4 fruit fly cellular contexts compared by ENCODE assay signal in genomic region chrX:8755352-8755751, dm6.
A peak's percentile ranks its signal among the peaks of the same experiment; 100 is the strongest.
TF ChIP-seq lines count a peak whose summit lies in the region.

No protein-coding gene starts in this region.

- no peak for TF ChIP-seq CTCF in whole organism, embryonic (GFP tag; optimal IDR thresholded peaks at IDR 0.05; lab: Kevin White, UChicago)

TF ChIP-seq in whole organism, embryonic, 481 proteins besides CTCF, POLR2A, EP300 and RAD21 (continues in another document):
- no peak for TF ChIP-seq CG7556 (GFP tag; optimal IDR thresholded peaks at IDR 0.05; lab: Kevin White, UChicago)
- no peak for TF ChIP-seq Hmr (GFP tag; optimal IDR thresholded peaks at IDR 0.05; lab: Kevin White, UChicago)
- TF ChIP-seq nau (GFP tag; optimal IDR thresholded peaks at IDR 0.05; lab: Kevin White, UChicago) = no peak
- TF ChIP-seq vfl (GFP tag; optimal IDR thresholded peaks at IDR 0.05; lab: Kevin White, UChicago) = no peak
- no peak for TF ChIP-seq Max (GFP tag; optimal IDR thresholded peaks at IDR 0.05; lab: Kevin White, UChicago)
- TF ChIP-seq Sox100B (GFP tag; optimal IDR thresholded peaks at IDR 0.05; lab: Kevin White, UChicago) = no peak
- no peak for TF ChIP-seq chm (GFP tag; IDR thresholded peaks at IDR 0.05; lab: Robert Waterston, UW)
- TF ChIP-seq CG13123 (GFP tag; optimal IDR thresholded peaks at IDR 0.05; lab: Kevin White, UChicago) = no peak
- no peak for TF ChIP-seq vnd (GFP tag; IDR thresholded peaks at IDR 0.05; lab: Robert Waterston, UW; ENCODE audit: partially characterized antibody)
- TF ChIP-seq CG14441 (GFP tag; IDR thresholded peaks at IDR 0.05; lab: Robert Waterston, UW) = 0 out of 2 replicates have a peak, but pooled peaks have one; percentile 21
- no peak for TF ChIP-seq CG30020 (tag; optimal IDR thresholded peaks at IDR 0.05; lab: Kevin White, UChicago)
- no peak for TF ChIP-seq Elba2 (GFP tag; optimal IDR thresholded peaks at IDR 0.05; lab: Kevin White, UChicago)
- TF ChIP-seq sr (GFP tag; IDR thresholded peaks at IDR 0.05; lab: Robert Waterston, UW) = no peak
- no peak for TF ChIP-seq ems (GFP tag; optimal IDR thresholded peaks at IDR 0.05; lab: Kevin White, UChicago)
- TF ChIP-seq kah (GFP tag; optimal IDR thresholded peaks at IDR 0.05; lab: Kevin White, UChicago) = no peak
- TF ChIP-seq Optix (GFP tag; IDR thresholded peaks at IDR 0.05; lab: Robert Waterston, UW) = no peak
- 0 out of 2 replicates have a peak, but pooled peaks have one; percentile 6 for TF ChIP-seq H2.0 (GFP tag; IDR thresholded peaks at IDR 0.05; lab: Robert Waterston, UW)
- TF ChIP-seq CG4282 (GFP tag; optimal IDR thresholded peaks at IDR 0.05; lab: Kevin White, UChicago) = no peak
- no peak for TF ChIP-seq ewg (GFP tag; optimal IDR thresholded peaks at IDR 0.05; lab: Kevin White, UChicago)
- no peak for TF ChIP-seq gfzf (GFP tag; optimal IDR thresholded peaks at IDR 0.05; lab: Kevin White, UChicago)
- TF ChIP-seq CG17612 (GFP tag; IDR thresholded peaks at IDR 0.05; lab: Robert Waterston, UW) = no peak
- no peak for TF ChIP-seq tap (tag; optimal IDR thresholded peaks at IDR 0.05; lab: Kevin White, UChicago)
- no peak for TF ChIP-seq br (optimal IDR thresholded peaks at IDR 0.05; lab: Kevin White, UChicago)
- no peak for TF ChIP-seq ro (GFP tag; IDR thresholded peaks at IDR 0.05; lab: Robert Waterston, UW)

TF ChIP-seq in whole organism, prepupa, 60 proteins besides CTCF, POLR2A, EP300 and RAD21 (continues in another document):
- peak; percentile 70 for TF ChIP-seq Ets96B (tag; optimal IDR thresholded peaks at IDR 0.05; lab: Kevin White, UChicago)
- no peak for TF ChIP-seq Blimp-1 (GFP tag; optimal IDR thresholded peaks at IDR 0.05; lab: Kevin White, UChicago)
- TF ChIP-seq CG8632 (GFP tag; optimal IDR thresholded peaks at IDR 0.05; lab: Kevin White, UChicago) = peak; percentile 26
- TF ChIP-seq Sox14 (GFP tag; optimal IDR thresholded peaks at IDR 0.05; lab: Kevin White, UChicago) = peak; percentile 61
- peak in 1 of 2 experiments; percentile 19 for TF ChIP-seq salr (GFP tag; optimal IDR thresholded peaks at IDR 0.05; lab: Kevin White, UChicago)
- TF ChIP-seq CG8119 (GFP tag; IDR thresholded peaks at IDR 0.05; lab: Robert Waterston, UW) = peak; percentile 53; the same call in 2 of the 3 replicates
- peak; percentile 60 for TF ChIP-seq Eip75B (GFP tag; optimal IDR thresholded peaks at IDR 0.05; lab: Kevin White, UChicago)
- 0 out of 2 replicates have a peak, but pooled peaks have one; percentile 26 for TF ChIP-seq Gug (GFP tag; IDR thresholded peaks at IDR 0.05; lab: Robert Waterston, UW)
- TF ChIP-seq CG11762 (GFP tag; optimal IDR thresholded peaks at IDR 0.05; lab: Kevin White, UChicago; ENCODE audit: insufficient read depth) = peak; percentile 49
- TF ChIP-seq fkh (GFP tag; optimal IDR thresholded peaks at IDR 0.05; lab: Kevin White, UChicago) = no peak
- TF ChIP-seq CG11902 (GFP tag; optimal IDR thresholded peaks at IDR 0.05; lab: Kevin White, UChicago) = peak; percentile 47
- TF ChIP-seq CG31627 (GFP tag; optimal IDR thresholded peaks at IDR 0.05; lab: Kevin White, UChicago) = peak; percentile 47
- peak; percentile 59 for TF ChIP-seq pdm3 (GFP tag; optimal IDR thresholded peaks at IDR 0.05; lab: Kevin White, UChicago)
- peak; percentile 32 for TF ChIP-seq Sox15 (GFP tag; optimal IDR thresholded peaks at IDR 0.05; lab: Kevin White, UChicago)
- peak; percentile 50 for TF ChIP-seq CG34406 (GFP tag; optimal IDR thresholded peaks at IDR 0.05; lab: Kevin White, UChicago)
- peak; percentile 56 for TF ChIP-seq Hr39 (GFP tag; optimal IDR thresholded peaks at IDR 0.05; lab: Kevin White, UChicago)
- TF ChIP-seq esn (GFP tag; optimal IDR thresholded peaks at IDR 0.05; lab: Kevin White, UChicago) = peak; percentile 46
- peak; percentile 54 for TF ChIP-seq lz (GFP tag; optimal IDR thresholded peaks at IDR 0.05; lab: Kevin White, UChicago)
- TF ChIP-seq CG16779 (tag; optimal IDR thresholded peaks at IDR 0.05; lab: Kevin White, UChicago) = peak; percentile 8
- TF ChIP-seq achi (GFP tag; optimal IDR thresholded peaks at IDR 0.05; lab: Kevin White, UChicago) = peak; percentile 61
- peak; percentile 72 for TF ChIP-seq dsx (GFP tag; optimal IDR thresholded peaks at IDR 0.05; lab: Kevin White, UChicago; ENCODE audit: poor library complexity, severe bottlenecking)
- peak; percentile 57 for TF ChIP-seq CG9139 (GFP tag; optimal IDR thresholded peaks at IDR 0.05; lab: Kevin White, UChicago)

TF ChIP-seq in whole organism, pupa, 21 proteins besides CTCF, POLR2A, EP300 and RAD21:
- TF ChIP-seq CG34367 (tag; optimal IDR thresholded peaks at IDR 0.05; lab: Kevin White, UChicago) = peak; percentile 71
- TF ChIP-seq CG10348 (GFP tag; IDR thresholded peaks at IDR 0.05; lab: Robert Waterston, UW) = no peak
- peak; percentile 38; the same call in 1 of the 2 replicates for TF ChIP-seq CG12605 (GFP tag; IDR thresholded peaks at IDR 0.05; lab: Robert Waterston, UW)
- peak; percentile 35 for TF ChIP-seq CG13204 (GFP tag; optimal IDR thresholded peaks at IDR 0.05; lab: Kevin White, UChicago)
- TF ChIP-seq Pif1B (GFP tag; optimal IDR thresholded peaks at IDR 0.05; lab: Kevin White, UChicago) = peak; percentile 57
- no peak for TF ChIP-seq EcR (GFP tag; optimal IDR thresholded peaks at IDR 0.05; lab: Kevin White, UChicago)
- no peak for TF ChIP-seq D1 (tag; optimal IDR thresholded peaks at IDR 0.05; lab: Kevin White, UChicago)
- peak; percentile 70 for TF ChIP-seq CG9948 (tag; optimal IDR thresholded peaks at IDR 0.05; lab: Kevin White, UChicago)
- peak; percentile 52 for TF ChIP-seq CG8301 (tag; optimal IDR thresholded peaks at IDR 0.05; lab: Kevin White, UChicago)
- peak; percentile 82 for TF ChIP-seq fd96Ca (GFP tag; IDR thresholded peaks at IDR 0.05; lab: Robert Waterston, UW)
- peak; percentile 62 for TF ChIP-seq gl (tag; optimal IDR thresholded peaks at IDR 0.05; lab: Kevin White, UChicago)
- TF ChIP-seq Snoo (tag; optimal IDR thresholded peaks at IDR 0.05; lab: Kevin White, UChicago) = peak; percentile 22
- peak; percentile 31; the same call in 1 of the 2 replicates for TF ChIP-seq CG32121 (GFP tag; IDR thresholded peaks at IDR 0.05; lab: Robert Waterston, UW)
- peak; percentile 30; the same call in 1 of the 2 replicates for TF ChIP-seq rn (GFP tag; IDR thresholded peaks at IDR 0.05; lab: Robert Waterston, UW)
- peak; percentile 74; the same call in 1 of the 3 replicates for TF ChIP-seq CG4496 (GFP tag; IDR thresholded peaks at IDR 0.05; lab: Robert Waterston, UW)
- TF ChIP-seq CG15710 (tag; optimal IDR thresholded peaks at IDR 0.05; lab: Kevin White, UChicago) = peak; percentile 75
- TF ChIP-seq Ets98B (GFP tag; IDR thresholded peaks at IDR 0.05; lab: Robert Waterston, UW) = peak; percentile 67
- peak; percentile 64 for TF ChIP-seq CG14655 (GFP tag; optimal IDR thresholded peaks at IDR 0.05; lab: Kevin White, UChicago)
- peak; percentile 73 for TF ChIP-seq CG8159 (tag; optimal IDR thresholded peaks at IDR 0.05; lab: Kevin White, UChicago)
- peak; percentile 70 for TF ChIP-seq CG17806 (tag; optimal IDR thresholded peaks at IDR 0.05; lab: Kevin White, UChicago)
- peak; percentile 57 for TF ChIP-seq Pif1A (GFP tag; optimal IDR thresholded peaks at IDR 0.05; lab: Kevin White, UChicago)

TF ChIP-seq in whole organism, wandering third instar larva, 38 proteins besides CTCF, POLR2A, EP300 and RAD21 (continues in another document):
- TF ChIP-seq woc (GFP tag; optimal IDR thresholded peaks at IDR 0.05; lab: Kevin White, UChicago) (peak; percentile 15), Vsx2 (GFP tag; optimal IDR thresholded peaks at IDR 0.05; lab: Kevin White, UChicago; ENCODE audit: partially characterized antibody) (no peak), sv (GFP tag; optimal IDR thresholded peaks at IDR 0.05; lab: Kevin White, UChicago) (no peak), Hr83 (GFP tag; optimal IDR thresholded peaks at IDR 0.05; lab: Kevin White, UChicago; ENCODE audit: poor library complexity, severe bottlenecking) (no peak), psq (GFP tag; optimal IDR thresholded peaks at IDR 0.05; lab: Kevin White, UChicago) (peak; percentile 22), Sp1 (GFP tag; optimal IDR thresholded peaks at IDR 0.05; lab: Kevin White, UChicago) (peak; percentile 40), CG32264 (GFP tag; optimal IDR thresholded peaks at IDR 0.05; lab: Kevin White, UChicago) (no peak), CG9705 (GFP tag; optimal IDR thresholded peaks at IDR 0.05; lab: Kevin White, UChicago) (peak; percentile 39), OdsH (GFP tag; optimal IDR thresholded peaks at IDR 0.05; lab: Kevin White, UChicago) (peak; percentile 35), foxo (GFP tag; optimal IDR thresholded peaks at IDR 0.05; lab: Kevin White, UChicago) (peak in 1 of 2 experiments; percentile 64), pan (optimal IDR thresholded peaks at IDR 0.05; lab: Kevin White, UChicago) (no peak), GATAd (GFP tag; optimal IDR thresholded peaks at IDR 0.05; lab: Kevin White, UChicago) (no peak), CrebA (GFP tag; optimal IDR thresholded peaks at IDR 0.05; lab: Kevin White, UChicago; ENCODE audit: borderline replicate concordance) (no peak), Hnf4 (GFP tag; optimal IDR thresholded peaks at IDR 0.05; lab: Kevin White, UChicago) (peak; percentile 53), Hr78 (GFP tag; optimal IDR thresholded peaks at IDR 0.05; lab: Kevin White, UChicago) (no peak), Abd-B (GFP tag; optimal IDR thresholded peaks at IDR 0.05; lab: Kevin White, UChicago) (no peak), Dif (GFP tag; optimal IDR thresholded peaks at IDR 0.05; lab: Kevin White, UChicago; ENCODE audit: partially characterized antibody) (no peak), N (GFP tag; optimal IDR thresholded peaks at IDR 0.05; lab: Kevin White, UChicago) (no peak), brk (GFP tag; optimal IDR thresholded peaks at IDR 0.05; lab: Kevin White, UChicago) (no peak), lola (GFP tag; optimal IDR thresholded peaks at IDR 0.05; lab: Kevin White, UChicago) (no peak), Mio (GFP tag; optimal IDR thresholded peaks at IDR 0.05; lab: Kevin White, UChicago) (no peak), HLH106 (tag; optimal IDR thresholded peaks at IDR 0.05; lab: Kevin White, UChicago) (peak; percentile 65), rgr (GFP tag; optimal IDR thresholded peaks at IDR 0.05; lab: Kevin White, UChicago) (peak; percentile 42), Rel (GFP tag; optimal IDR thresholded peaks at IDR 0.05; lab: Kevin White, UChicago) (no peak), Rel (tag; optimal IDR thresholded peaks at IDR 0.05; lab: Kevin White, UChicago) (no peak), dsf (GFP tag; optimal IDR thresholded peaks at IDR 0.05; lab: Kevin White, UChicago; ENCODE audit: borderline replicate concordance) (no peak), h (GFP tag; optimal IDR thresholded peaks at IDR 0.05; lab: Kevin White, UChicago) (peak; percentile 62), dmrt93B (GFP tag; optimal IDR thresholded peaks at IDR 0.05; lab: Kevin White, UChicago) (peak; percentile 42), Jra (GFP tag; optimal IDR thresholded peaks at IDR 0.05; lab: Kevin White, UChicago) (no peak), fru (GFP tag; optimal IDR thresholded peaks at IDR 0.05; lab: Kevin White, UChicago) (peak; percentile 60), jim (GFP tag; optimal IDR thresholded peaks at IDR 0.05; lab: Kevin White, UChicago) (no peak)

Comparison
In these comparisons a context has a peak if more than half of its experiments do, and no peak if none do; other contexts are left out.
1. Of the 7 proteins assayed by ChIP-seq in both whole organism, embryonic and whole organism, prepupa: peak only in whole organism, embryonic: Blimp-1; only in whole organism, prepupa: CG16779, CG6854, Hr39 and Lpt; in both: Gug and Sox102F; in neither: 0.